Fruit fly (Drosophila melanogaster) whole organism, adult: ENCODE results near the gene eIF4EHP.
A peak's percentile ranks its signal among the peaks of the same experiment; 100 is the strongest.

ENCODE experiments used
- CG11617 ChIP-seq: fragments of 200-800 bp; sonication (Bioruptor generic); optimal IDR thresholded peaks from 2 replicates; lab custom pipeline; 2017; ENCODE audit warnings: mild to moderate bottlenecking, missing biosample characterization, missing genetic modification reagents, missing genetic modification characterization
- CG12768 ChIP-seq: fragments of 200-800 bp; sonication (Bioruptor generic); optimal IDR thresholded peaks from 2 replicates; lab custom pipeline; 2017; ENCODE audit warnings: missing biosample characterization, missing genetic modification characterization, mild to moderate bottlenecking, moderate library complexity, missing genetic modification reagents
- CG14711 ChIP-seq: fragments of 200-800 bp; sonication (Bioruptor generic); optimal IDR thresholded peaks from 2 replicates; lab custom pipeline; 2018; ENCODE audit warnings: missing biosample characterization, mild to moderate bottlenecking, missing genetic modification characterization, moderate library complexity
- CG1620 ChIP-seq: fragments of 200-800 bp; sonication (Bioruptor generic); optimal IDR thresholded peaks from 2 replicates; lab custom pipeline; 2016; ENCODE audit warnings: missing biosample characterization, missing genetic modification characterization
- CG33017 ChIP-seq: fragments of 200-800 bp; sonication (Bioruptor generic); optimal IDR thresholded peaks from 2 replicates; lab custom pipeline; 2018; ENCODE audit warnings: missing biosample characterization, mild to moderate bottlenecking, missing genetic modification characterization, moderate library complexity
- CG5204 ChIP-seq: fragments of 200-800 bp; sonication (Bioruptor generic); optimal IDR thresholded peaks from 2 replicates; lab custom pipeline; 2016; ENCODE audit warnings: missing biosample characterization, missing genetic modification characterization
- CG7045 ChIP-seq: fragments of 200-800 bp; sonication (Bioruptor generic); optimal IDR thresholded peaks from 2 replicates; lab custom pipeline; 2017; ENCODE audit warnings: missing biosample characterization, mild to moderate bottlenecking, missing genetic modification characterization
- CG7101 ChIP-seq: fragments of 200-800 bp; sonication (Bioruptor generic); optimal IDR thresholded peaks from 2 replicates; lab custom pipeline; 2018; ENCODE audit warnings: missing biosample characterization, mild to moderate bottlenecking, missing genetic modification characterization, moderate library complexity
- Clk ChIP-seq: fragments of 200-800 bp; sonication (Bioruptor generic); optimal IDR thresholded peaks from 2 replicates; lab custom pipeline; 2017; ENCODE audit warnings: missing biosample characterization, missing genetic modification characterization
- Crg-1 ChIP-seq: fragments of 200-800 bp; sonication (Bioruptor generic); optimal IDR thresholded peaks from 2 replicates; lab custom pipeline; 2016; ENCODE audit warnings: missing biosample characterization, missing genetic modification characterization
- Hr96 ChIP-seq: fragments of 200-800 bp; sonication (Bioruptor generic); optimal IDR thresholded peaks from 2 replicates; lab custom pipeline; 2016; ENCODE audit warnings: missing biosample characterization, missing genetic modification characterization
- Mnt ChIP-seq: fragments of 200-800 bp; sonication (Bioruptor generic); optimal IDR thresholded peaks from 2 replicates; lab custom pipeline; 2016; ENCODE audit warnings: missing biosample characterization, mild to moderate bottlenecking, missing genetic modification characterization
- bab1 ChIP-seq: fragments of 200-800 bp; sonication (Bioruptor generic); optimal IDR thresholded peaks from 3 replicates; lab custom pipeline; 2019; ENCODE audit warnings: missing biosample characterization, mild to moderate bottlenecking, missing genetic modification characterization, moderate library complexity
- cic ChIP-seq: fragments of 200-800 bp; sonication (Bioruptor generic); optimal IDR thresholded peaks from 2 replicates; lab custom pipeline; 2017; ENCODE audit warnings: missing biosample characterization, mild to moderate bottlenecking, missing genetic modification characterization, moderate library complexity
- cnc ChIP-seq, 2 experiments: fragments of >200 bp; optimal IDR thresholded peaks; 2 replicates each; lab custom pipeline; 2017
- kay ChIP-seq: fragments of 200-800 bp; sonication (Bioruptor generic); peaks from one replicate; lab custom pipeline; 2016; ENCODE audit warnings: missing biosample characterization, missing genetic modification characterization, borderline replicate concordance
- ovo ChIP-seq: fragments of 200-800 bp; sonication (Bioruptor generic); optimal IDR thresholded peaks from 2 replicates; lab custom pipeline; 2016; ENCODE audit warnings: missing biosample characterization, missing genetic modification characterization
- pad ChIP-seq: fragments of 200-800 bp; sonication (Bioruptor generic); optimal IDR thresholded peaks from 3 replicates; lab custom pipeline; 2017; ENCODE audit warnings: missing biosample characterization, missing genetic modification characterization, mild to moderate bottlenecking, moderate library complexity, missing genetic modification reagents
- tj ChIP-seq: fragments of 200-800 bp; sonication (Bioruptor generic); optimal IDR thresholded peaks from 3 replicates; lab custom pipeline; 2017; ENCODE audit warnings: missing biosample characterization, mild to moderate bottlenecking, missing genetic modification characterization, moderate library complexity
- toe ChIP-seq: fragments of 200-800 bp; sonication (Bioruptor generic); optimal IDR thresholded peaks from 2 replicates; lab custom pipeline; 2016; ENCODE audit warnings: missing biosample characterization, missing genetic modification characterization

eIF4EHP gene

DNA sequence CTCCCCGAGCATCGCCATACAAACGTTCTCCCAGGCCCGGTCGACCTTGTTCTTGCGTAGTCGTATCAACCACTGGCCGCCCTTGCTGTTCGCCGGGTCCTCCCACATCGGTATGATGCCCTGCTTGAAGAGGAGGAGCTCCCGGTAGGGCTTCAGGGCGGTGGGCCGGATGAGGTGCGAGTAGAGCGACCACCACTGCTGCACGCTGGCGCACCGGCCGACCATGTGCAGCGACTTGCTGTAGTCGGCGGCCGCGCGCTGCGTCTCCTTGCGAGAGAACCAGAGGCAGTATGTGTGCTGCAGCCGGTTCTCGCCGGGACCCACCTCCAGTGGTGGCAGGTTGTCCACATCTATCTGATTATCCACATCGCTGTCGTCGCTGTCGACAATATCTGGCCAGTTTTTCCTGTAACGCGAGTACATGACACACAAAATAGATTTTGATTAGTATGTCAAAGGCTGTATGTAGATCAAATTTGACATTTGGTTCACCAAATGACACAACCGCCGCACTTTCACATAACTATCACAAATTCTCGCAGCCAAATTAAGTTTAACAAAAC lies 1.8 kb downstream of the eIF4EHP start, which contains the start of gene CG10694:
Gene CG10694 (plus strand): TSS at position 513 of the 563 bp plus-strand sequence.
- no peak for TF ChIP-seq ovo (GFP tag; lab: Kevin White, UChicago)
- no peak for TF ChIP-seq Crg-1
- no peak for TF ChIP-seq cnc (optimal IDR thresholded peaks at IDR 0.05; lab: Kevin White, UChicago)
- no peak for TF ChIP-seq bab1 (GFP tag; lab: Kevin White, UChicago)
- TF ChIP-seq CG11617 (GFP tag; lab: Kevin White, UChicago) = no peak
- no peak for TF ChIP-seq CG1620 (GFP tag; lab: Kevin White, UChicago)
- TF ChIP-seq toe (GFP tag; lab: Kevin White, UChicago) = no peak
- no peak for TF ChIP-seq CG33017
- TF ChIP-seq tj (GFP tag; lab: Kevin White, UChicago) = no peak
- no peak for TF ChIP-seq Clk (GFP tag; lab: Kevin White, UChicago)
- no peak for TF ChIP-seq CG7045 (GFP tag; lab: Kevin White, UChicago)
- no peak for TF ChIP-seq CG12768 (GFP tag; lab: Kevin White, UChicago)
- no peak for TF ChIP-seq kay
- no peak for TF ChIP-seq CG5204 (GFP tag; lab: Kevin White, UChicago)

DNA sequence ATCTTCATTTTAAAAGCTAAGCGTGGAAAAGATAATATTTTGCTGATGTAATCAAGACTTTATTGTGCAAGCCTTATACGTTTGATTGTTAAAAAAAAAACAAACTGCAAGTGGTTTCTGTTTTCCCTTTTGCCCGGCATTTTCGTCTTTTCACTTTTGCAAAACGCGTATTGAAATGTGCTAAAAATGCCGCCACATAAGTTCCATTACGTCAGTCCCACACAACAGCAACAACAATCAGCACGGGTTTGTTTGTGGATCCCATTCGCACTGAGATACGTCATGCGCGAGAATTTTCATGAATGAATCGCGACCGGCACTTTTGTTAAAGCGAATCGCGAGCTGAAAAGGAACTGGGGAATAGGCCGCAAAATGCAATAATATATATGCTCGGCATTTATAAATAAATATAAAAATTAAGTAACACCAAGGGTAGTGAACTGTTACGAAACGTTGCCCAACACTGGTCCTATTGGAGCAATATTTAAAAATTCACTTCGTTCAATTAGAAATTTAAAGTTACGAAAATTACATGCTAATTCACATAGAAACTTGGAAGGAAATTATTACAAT lies 2.6 kb downstream of the eIF4EHP start:
- TF ChIP-seq Clk (GFP tag; lab: Kevin White, UChicago) (no peak), CG33017 (peak; percentile 77), CG7045 (GFP tag; lab: Kevin White, UChicago) (peak; percentile 59), pad (GFP tag; lab: Kevin White, UChicago) (peak; percentile 44), CG12768 (GFP tag; lab: Kevin White, UChicago) (peak; percentile 80), tj (GFP tag; lab: Kevin White, UChicago) (no peak), cnc (optimal IDR thresholded peaks at IDR 0.05; lab: Kevin White, UChicago) (no peak), CG5204 (GFP tag; lab: Kevin White, UChicago) (peak; percentile 62), CG7101 (tag; lab: Kevin White, UChicago) (peak; percentile 78), ovo (GFP tag; lab: Kevin White, UChicago) (peak; percentile 5), toe (GFP tag; lab: Kevin White, UChicago) (peak; percentile 24), Hr96 (GFP tag; lab: Kevin White, UChicago) (no peak), kay (no peak), CG14711 (tag; lab: Kevin White, UChicago) (peak; percentile 68), CG1620 (GFP tag; lab: Kevin White, UChicago) (peak; percentile 65), cic (peak; percentile 94), Crg-1 (peak; percentile 64), Mnt (GFP tag; lab: Kevin White, UChicago) (peak; percentile 88), bab1 (GFP tag; lab: Kevin White, UChicago) (peak; percentile 87), CG11617 (GFP tag; lab: Kevin White, UChicago) (peak; percentile 60)

DNA sequence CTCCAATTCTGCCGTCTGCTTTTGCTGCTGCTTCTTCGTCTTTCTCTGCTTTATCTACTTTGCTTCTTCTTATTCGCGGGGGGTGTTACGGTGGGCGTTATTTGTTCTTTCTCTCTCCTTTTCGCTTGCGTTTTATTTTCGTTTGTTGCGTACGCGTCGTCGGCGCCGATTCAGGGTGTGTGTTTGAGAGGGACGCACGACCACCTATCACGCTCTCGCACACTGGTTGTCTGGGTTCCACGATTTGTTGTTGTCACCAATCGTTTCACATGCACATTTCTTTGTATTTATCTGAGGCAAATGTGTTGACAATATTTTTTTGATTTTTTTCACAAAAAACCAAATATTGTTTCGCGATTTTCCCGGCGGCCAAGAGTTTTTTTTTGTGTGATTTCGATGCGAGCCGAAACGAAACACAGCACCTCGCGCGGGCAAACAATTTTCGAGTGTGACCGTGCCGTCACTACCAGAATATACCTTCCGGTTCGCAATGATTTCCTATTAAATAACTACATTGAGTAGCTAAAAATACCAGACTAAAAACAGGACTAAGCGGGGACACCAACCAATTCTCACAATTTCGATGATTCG lies 3.4 kb downstream of the eIF4EHP start, which contains the start of gene Syx1A:
Gene Syx1A (minus strand): TSS at position 452 of the 591 bp plus-strand sequence.
- TF ChIP-seq CG14711 (tag; lab: Kevin White, UChicago) = peak; percentile 28
- no peak for TF ChIP-seq CG7045 (GFP tag; lab: Kevin White, UChicago)
- TF ChIP-seq CG7101 (tag; lab: Kevin White, UChicago) = no peak
- no peak for TF ChIP-seq pad (GFP tag; lab: Kevin White, UChicago)
- TF ChIP-seq tj (GFP tag; lab: Kevin White, UChicago) = peak; percentile 64
- no peak for TF ChIP-seq CG12768 (GFP tag; lab: Kevin White, UChicago)
- peak; percentile 3 for TF ChIP-seq CG5204 (GFP tag; lab: Kevin White, UChicago)
- TF ChIP-seq Mnt (GFP tag; lab: Kevin White, UChicago) = peak; percentile 47
- no peak for TF ChIP-seq kay
- peak; percentile 34 for TF ChIP-seq CG11617 (GFP tag; lab: Kevin White, UChicago)
- TF ChIP-seq ovo (GFP tag; lab: Kevin White, UChicago) = peak; percentile 26
- TF ChIP-seq Hr96 (GFP tag; lab: Kevin White, UChicago) = peak; percentile 19
- peak; percentile 33 for TF ChIP-seq CG33017
- TF ChIP-seq toe (GFP tag; lab: Kevin White, UChicago) = no peak
- peak; percentile 52 for TF ChIP-seq cic
- no peak for TF ChIP-seq Clk (GFP tag; lab: Kevin White, UChicago)
- TF ChIP-seq cnc (optimal IDR thresholded peaks at IDR 0.05; lab: Kevin White, UChicago) = no peak
- TF ChIP-seq CG1620 (GFP tag; lab: Kevin White, UChicago) = peak; percentile 34
- TF ChIP-seq bab1 (GFP tag; lab: Kevin White, UChicago) = peak; percentile 49
- peak; percentile 34 for TF ChIP-seq Crg-1

DNA sequence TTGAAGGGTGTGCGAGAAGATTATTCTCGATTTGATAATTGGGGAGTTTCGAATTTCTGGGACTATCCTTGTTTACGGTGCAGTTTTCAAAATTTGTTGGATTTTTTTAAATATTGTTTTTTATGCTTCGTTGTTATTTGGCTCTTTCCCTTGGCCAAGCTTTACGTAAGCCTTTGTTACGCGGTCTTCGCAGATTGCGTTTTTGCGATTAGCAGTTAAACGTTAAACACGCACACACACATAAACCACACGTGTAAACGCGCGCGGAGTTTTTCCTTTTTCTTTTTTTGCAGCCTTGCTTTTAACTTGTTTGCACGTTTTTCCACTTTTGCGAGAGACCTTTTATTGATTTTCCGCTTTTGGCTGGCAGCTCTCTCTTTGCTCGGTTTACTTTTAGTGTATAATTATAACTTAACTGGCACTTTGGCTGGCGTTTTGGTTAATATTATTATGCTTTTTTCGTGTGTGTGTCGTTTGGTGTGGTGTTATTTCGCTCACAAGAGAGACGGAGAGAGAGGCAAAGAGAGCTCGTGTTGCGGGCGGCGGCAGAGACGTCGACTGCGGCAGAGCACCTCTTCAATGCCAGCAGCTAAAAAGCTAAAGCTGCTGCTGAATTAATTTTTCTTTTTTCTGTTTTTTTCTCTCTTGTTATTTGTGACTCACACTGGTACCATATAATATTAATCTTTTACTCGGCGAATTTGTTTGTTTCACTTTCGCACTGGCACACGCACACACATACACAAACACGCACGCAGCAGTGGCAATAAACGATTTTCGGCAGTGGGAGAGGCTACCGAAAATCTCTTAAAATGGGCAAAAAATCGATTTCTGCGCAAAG lies 4.1 kb downstream of the eIF4EHP start:
- TF ChIP-seq CG7101 (tag; lab: Kevin White, UChicago) (no peak), bab1 (GFP tag; lab: Kevin White, UChicago) (no peak), pad (GFP tag; lab: Kevin White, UChicago) (no peak), tj (GFP tag; lab: Kevin White, UChicago) (peak; percentile 48), kay (peak; percentile 76), cic (no peak), CG11617 (GFP tag; lab: Kevin White, UChicago) (no peak), CG33017 (no peak), CG1620 (GFP tag; lab: Kevin White, UChicago) (no peak), toe (GFP tag; lab: Kevin White, UChicago) (no peak), CG5204 (GFP tag; lab: Kevin White, UChicago) (no peak), Clk (GFP tag; lab: Kevin White, UChicago) (no peak), CG14711 (tag; lab: Kevin White, UChicago) (no peak), CG7045 (GFP tag; lab: Kevin White, UChicago) (no peak)
